Worm (Caenorhabditis elegans): ENCODE data around the gene math-6.

DNA sequence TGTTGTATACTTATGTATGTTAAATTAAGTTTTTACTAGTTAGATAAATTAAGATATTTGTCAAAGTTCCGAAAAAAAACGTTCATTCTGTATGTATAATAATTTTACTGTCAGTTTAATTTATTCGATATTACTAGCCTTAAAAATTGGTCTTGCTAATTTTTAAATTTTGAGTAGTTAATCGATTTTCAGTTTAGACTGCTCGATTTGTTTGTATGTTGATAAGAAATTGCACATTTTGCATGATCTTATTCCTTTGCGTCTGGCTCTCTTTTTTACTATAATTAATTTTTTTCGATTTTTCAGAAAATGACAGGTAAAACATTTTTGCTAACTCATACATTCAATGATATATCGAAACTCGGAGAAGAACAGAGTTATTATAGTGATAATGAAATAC, 15.4 kb upstream of the math-6 start, which contains the start of gene math-24:
- TF ChIP-seq him-1 (tag; optimal IDR thresholded peaks at IDR 0.05) (no peak), dao-5 (tag; optimal IDR thresholded peaks at IDR 0.05) (no peak), W03F9.2 (tag; optimal IDR thresholded peaks at IDR 0.05) (no peak)

Data from whole organism, L4/young adult.